Fruit fly (Drosophila melanogaster): Measurements from ENCODE around the gene CG5958.

The CG5958 gene

DNA sequence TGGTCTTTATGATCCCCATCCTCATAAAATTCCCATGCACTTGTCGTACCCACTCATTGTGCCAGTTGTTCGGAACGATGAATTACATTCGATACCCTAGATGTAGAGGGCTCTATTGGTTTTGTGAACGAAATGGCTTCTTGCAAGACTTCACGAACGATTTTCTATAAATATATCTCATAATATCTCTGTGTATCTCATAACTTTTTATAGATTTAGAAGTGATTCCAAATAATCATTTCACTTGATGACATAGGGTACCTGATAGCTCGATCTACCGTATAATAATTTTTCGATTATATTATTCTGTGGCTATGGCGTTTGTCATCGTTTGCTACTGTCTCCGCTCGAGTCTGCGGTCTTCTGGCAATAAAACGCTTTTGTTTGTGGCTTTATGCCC, 36.4 kb downstream of the CG5958 start (continued):
- TF ChIP-seq Dek (tag; optimal IDR thresholded peaks at IDR 0.05) (peak; percentile 49), crol (GFP tag; IDR thresholded peaks at IDR 0.05) (no peak), HmgZ (tag; optimal IDR thresholded peaks at IDR 0.05) (peak; percentile 47), ems (GFP tag; optimal IDR thresholded peaks at IDR 0.05) (peak; percentile 63), bcd (GFP tag; optimal IDR thresholded peaks at IDR 0.05) (peak; percentile 59), CG7786 (GFP tag; optimal IDR thresholded peaks at IDR 0.05) (peak; percentile 3), ATbp (GFP tag; optimal IDR thresholded peaks at IDR 0.05) (peak; percentile 50), gt (GFP tag; IDR thresholded peaks at IDR 0.05) (no peak), CG4617 (GFP tag; optimal IDR thresholded peaks at IDR 0.05; ENCODE audit: borderline replicate concordance) (no peak), Eip74EF (GFP tag; optimal IDR thresholded peaks at IDR 0.05) (peak in 1 of 2 experiments; percentile 21), Meics (GFP tag; optimal IDR thresholded peaks at IDR 0.05) (peak; percentile 75), CG3065 (GFP tag; optimal IDR thresholded peaks at IDR 0.05) (no peak), CG9727 (GFP tag; optimal IDR thresholded peaks at IDR 0.05) (peak; percentile 35), Deaf1 (tag; optimal IDR thresholded peaks at IDR 0.05) (peak; percentile 5), CG10979 (tag; optimal IDR thresholded peaks at IDR 0.05) (peak; percentile 58), zfh2 (GFP tag; optimal IDR thresholded peaks at IDR 0.05) (peak; percentile 26), HHEX (GFP tag; optimal IDR thresholded peaks at IDR 0.05) (peak; percentile 69), CG31441 (GFP tag; IDR thresholded peaks at IDR 0.05) (peak; percentile 67), CG4360 (GFP tag; IDR thresholded peaks at IDR 0.05) (no peak), CG2712 (tag; optimal IDR thresholded peaks at IDR 0.05) (peak; percentile 74), Drgx (GFP tag; IDR thresholded peaks at IDR 0.05) (peak; percentile 80), CG6765 (GFP tag; optimal IDR thresholded peaks at IDR 0.05) (peak; percentile 17), CG8281 (tag; optimal IDR thresholded peaks at IDR 0.05) (peak; percentile 10), CG18011 (GFP tag; optimal IDR thresholded peaks at IDR 0.05) (peak; percentile 22), lilli (GFP tag; optimal IDR thresholded peaks at IDR 0.05) (peak; percentile 73), CG7372 (GFP tag; IDR thresholded peaks at IDR 0.05) (peak; percentile 64), Doc2 (GFP tag; IDR thresholded peaks at IDR 0.05) (peak; percentile 66; the same call in 1 of the 2 replicates), CG14860 (GFP tag; IDR thresholded peaks at IDR 0.05; ENCODE audit: partially characterized antibody) (no peak), CG13775 (GFP tag; optimal IDR thresholded peaks at IDR 0.05) (peak; percentile 35), exex (tag; optimal IDR thresholded peaks at IDR 0.05) (no peak), CG34224 (GFP tag; IDR thresholded peaks at IDR 0.05; ENCODE audit: partially characterized antibody) (no peak), CG9215 (GFP tag; IDR thresholded peaks at IDR 0.05) (peak; percentile 64), ara (GFP tag; IDR thresholded peaks at IDR 0.05) (peak; percentile 58; the same call in 1 of the 2 replicates), Hr78 (GFP tag; optimal IDR thresholded peaks at IDR 0.05) (no peak), CG1832 (GFP tag; optimal IDR thresholded peaks at IDR 0.05) (no peak), Mad (GFP tag; optimal IDR thresholded peaks at IDR 0.05) (no peak), CG18476 (GFP tag; optimal IDR thresholded peaks at IDR 0.05) (peak; percentile 1), Ada2b (GFP tag; IDR thresholded peaks at IDR 0.05) (peak; percentile 79; the same call in 1 of the 2 replicates), nau (GFP tag; optimal IDR thresholded peaks at IDR 0.05) (peak; percentile 13), sd (tag; optimal IDR thresholded peaks at IDR 0.05) (peak; percentile 14), oc (tag; optimal IDR thresholded peaks at IDR 0.05) (peak; percentile 41), CG11085 (GFP tag; IDR thresholded peaks at IDR 0.05) (peak; percentile 65), NfI (GFP tag; optimal IDR thresholded peaks at IDR 0.05) (peak; percentile 46), NC2β (GFP tag; optimal IDR thresholded peaks at IDR 0.05) (peak; percentile 21), Hmr (GFP tag; optimal IDR thresholded peaks at IDR 0.05) (peak; percentile 66), ci (GFP tag; IDR thresholded peaks at IDR 0.05) (peak; percentile 80), Taf1 (GFP tag; IDR thresholded peaks at IDR 0.05) (peak; percentile 54; the same call in 1 of the 2 replicates), gfzf (GFP tag; optimal IDR thresholded peaks at IDR 0.05) (no peak), phol (tag; optimal IDR thresholded peaks at IDR 0.05) (peak; percentile 53), vvl (GFP tag; IDR thresholded peaks at IDR 0.05) (peak; percentile 82)
